Worm (Caenorhabditis elegans): ENCODE measurements around the gene Y97E10AR.2.

Gene Y97E10AR.2

DNA sequence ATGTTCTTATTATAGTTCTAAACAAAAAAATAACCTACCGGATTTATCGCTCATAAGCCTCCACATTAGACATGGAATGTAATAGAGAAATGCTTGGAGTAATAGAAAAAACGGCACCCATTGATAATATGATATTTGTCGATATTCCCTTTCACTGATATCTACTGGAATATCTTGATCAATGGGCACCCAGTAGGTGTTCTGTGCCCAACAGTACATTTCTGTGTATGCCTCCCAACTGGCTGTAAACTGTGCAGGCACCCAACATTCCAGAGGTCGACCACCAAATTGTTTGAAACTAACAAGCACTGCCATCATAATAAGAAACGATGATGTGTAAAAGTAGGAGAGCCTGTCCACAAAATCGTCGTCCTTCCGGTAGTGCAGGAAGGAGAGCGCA, 31.5 kb upstream of the Y97E10AR.2 start:
- TF ChIP-seq ceh-13 (GFP tag; optimal IDR thresholded peaks at IDR 0.05) (no peak), ets-7 (tag; optimal IDR thresholded peaks at IDR 0.05) (no peak), pes-1 (GFP tag; IDR thresholded peaks at IDR 0.05) (no peak), ceh-36 (tag; optimal IDR thresholded peaks at IDR 0.05) (no peak), B0310.2 (tag; optimal IDR thresholded peaks at IDR 0.05) (no peak), flt-1 (GFP tag; IDR thresholded peaks at IDR 0.05) (no peak), ama-1 (optimal IDR thresholded peaks at IDR 0.05) (no peak), sea-1 (GFP tag; conservative IDR thresholded peaks at IDR 0.05) (no peak), tbx-11 (GFP tag; IDR thresholded peaks at IDR 0.05) (no peak), tra-4 (tag; optimal IDR thresholded peaks at IDR 0.05) (no peak), scrt-1 (GFP tag; IDR thresholded peaks at IDR 0.05) (no peak), hnd-1 (tag; optimal IDR thresholded peaks at IDR 0.05) (no peak), F13C5.2 (tag; optimal IDR thresholded peaks at IDR 0.05) (no peak)

DNA sequence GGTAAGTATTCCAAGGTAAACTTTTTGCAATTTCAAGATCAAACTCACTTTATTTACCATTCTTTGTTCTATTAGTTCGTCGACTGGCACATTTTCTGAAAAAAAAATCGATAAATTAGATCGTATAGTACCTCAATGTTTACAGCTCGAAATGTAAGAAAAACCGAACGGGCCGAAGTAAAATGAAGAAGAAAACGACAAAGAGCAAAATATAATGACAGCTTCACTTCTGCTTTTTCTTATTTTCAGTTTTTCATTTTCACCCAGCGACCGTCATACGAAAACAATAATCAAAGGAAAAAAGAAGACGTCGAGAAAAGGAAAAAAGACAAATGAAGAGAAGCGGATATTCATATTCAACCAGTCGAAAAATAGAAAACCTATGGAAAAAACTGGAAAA, 26.9 kb upstream of the Y97E10AR.2 start, which contains the start of gene che-7:
TSS of gene che-7 (minus strand) at position 101 of the 400 bp plus-strand sequence.
- TF ChIP-seq sea-1 (GFP tag; conservative IDR thresholded peaks at IDR 0.05) (no peak), ama-1 (optimal IDR thresholded peaks at IDR 0.05) (no peak), flt-1 (GFP tag; IDR thresholded peaks at IDR 0.05) (no peak), tra-4 (tag; optimal IDR thresholded peaks at IDR 0.05) (no peak), hnd-1 (tag; optimal IDR thresholded peaks at IDR 0.05) (no peak), F13C5.2 (tag; optimal IDR thresholded peaks at IDR 0.05) (no peak)

DNA sequence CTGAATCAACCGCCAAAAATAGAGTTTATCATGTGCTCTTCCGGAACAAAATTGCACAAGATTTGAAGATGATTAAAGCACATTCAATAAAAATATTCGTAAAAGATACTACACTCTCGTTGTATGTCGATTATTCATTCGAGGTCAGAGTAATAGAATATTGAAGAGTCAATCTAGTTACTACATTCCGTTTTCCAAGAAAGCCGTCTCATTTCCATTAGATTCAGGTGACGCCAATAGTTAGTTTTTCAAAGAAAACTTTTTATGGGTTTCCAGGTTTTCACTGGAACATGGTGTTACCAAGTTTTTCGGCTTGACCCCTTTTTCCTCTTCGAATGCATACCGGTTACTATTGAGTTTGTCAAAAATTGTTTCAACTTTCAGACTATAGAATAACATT, 25.5 kb upstream of the Y97E10AR.2 start:
- TF ChIP-seq tra-4 (tag; optimal IDR thresholded peaks at IDR 0.05) (no peak), tbx-11 (GFP tag; IDR thresholded peaks at IDR 0.05) (no peak), F13C5.2 (tag; optimal IDR thresholded peaks at IDR 0.05) (no peak), B0310.2 (tag; optimal IDR thresholded peaks at IDR 0.05) (no peak)

DNA sequence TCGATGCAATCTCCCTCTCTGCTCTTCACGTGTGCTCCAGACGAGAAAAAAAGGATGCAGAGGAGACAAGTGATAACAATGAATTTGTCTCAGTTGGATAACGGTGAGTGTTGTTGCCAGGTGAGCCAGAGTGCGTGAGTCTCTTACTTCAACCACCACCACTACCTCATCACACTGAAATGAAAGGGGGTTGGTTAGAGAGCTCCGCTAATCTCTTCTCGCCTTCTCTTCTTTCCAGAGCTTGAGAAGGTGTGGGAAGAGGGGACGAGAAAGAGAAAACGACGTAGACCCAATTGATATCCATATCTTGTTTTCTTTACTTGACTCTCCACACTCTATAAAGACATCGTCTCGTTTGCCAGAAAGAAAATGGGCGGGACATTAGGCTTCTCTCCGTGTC, 24.6 kb upstream of the Y97E10AR.2 start:
- no peak for TF ChIP-seq tra-4 (tag; optimal IDR thresholded peaks at IDR 0.05)
- TF ChIP-seq sea-1 (GFP tag; conservative IDR thresholded peaks at IDR 0.05), result no peak
- no peak for TF ChIP-seq ceh-36 (tag; optimal IDR thresholded peaks at IDR 0.05)
- no peak for TF ChIP-seq flt-1 (GFP tag; IDR thresholded peaks at IDR 0.05)
- TF ChIP-seq tbx-11 (GFP tag; IDR thresholded peaks at IDR 0.05), result no peak
- no peak for TF ChIP-seq pes-1 (GFP tag; IDR thresholded peaks at IDR 0.05)
- TF ChIP-seq hmg-4 (GFP tag; optimal IDR thresholded peaks at IDR 0.05), result no peak
- TF ChIP-seq F13C5.2 (tag; optimal IDR thresholded peaks at IDR 0.05), result no peak
- no peak for TF ChIP-seq B0310.2 (tag; optimal IDR thresholded peaks at IDR 0.05)

DNA sequence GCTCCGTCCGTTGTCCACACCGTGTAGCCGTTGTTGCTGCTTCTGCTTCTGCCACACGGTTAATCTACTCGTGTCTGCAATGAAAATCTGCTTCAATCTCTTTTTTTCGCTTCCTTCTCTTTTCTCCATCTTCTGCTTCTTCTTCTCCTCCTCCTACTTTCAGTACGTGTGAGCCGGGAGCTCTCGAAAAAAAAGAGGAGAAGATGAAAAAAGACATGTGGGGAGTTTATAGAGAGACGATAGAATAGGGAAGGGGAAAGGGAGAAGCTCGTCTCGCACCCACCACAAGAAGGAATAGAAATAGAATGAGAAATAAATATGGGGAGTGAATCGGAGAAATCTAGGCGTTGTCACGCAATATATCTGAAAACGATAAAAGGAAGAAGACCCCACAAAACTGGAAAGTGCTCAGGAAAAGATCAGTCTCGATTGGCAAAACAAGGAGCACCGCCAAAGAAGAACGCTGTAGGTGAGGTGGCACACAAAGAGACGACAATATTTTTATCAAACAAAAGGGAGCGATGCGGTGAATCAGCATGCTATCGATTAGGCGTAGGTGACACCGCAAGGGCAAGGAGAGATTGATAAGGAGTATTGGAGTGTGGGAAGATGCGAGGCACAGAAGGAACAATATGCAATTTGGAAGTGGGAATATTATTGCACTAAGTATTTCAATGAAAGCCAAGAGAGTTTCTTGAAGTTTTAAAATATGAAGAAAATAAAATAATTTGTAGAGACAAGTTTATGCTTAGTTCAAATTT, 18.1 kb upstream of the Y97E10AR.2 start, which contains the start of gene let-413:
TSS of gene let-413 (minus strand) at position 76 of the 761 bp plus-strand sequence.
- TF ChIP-seq aly-1 (tag; optimal IDR thresholded peaks at IDR 0.05) (peak; percentile 21), ceh-36 (tag; optimal IDR thresholded peaks at IDR 0.05) (no peak)

DNA sequence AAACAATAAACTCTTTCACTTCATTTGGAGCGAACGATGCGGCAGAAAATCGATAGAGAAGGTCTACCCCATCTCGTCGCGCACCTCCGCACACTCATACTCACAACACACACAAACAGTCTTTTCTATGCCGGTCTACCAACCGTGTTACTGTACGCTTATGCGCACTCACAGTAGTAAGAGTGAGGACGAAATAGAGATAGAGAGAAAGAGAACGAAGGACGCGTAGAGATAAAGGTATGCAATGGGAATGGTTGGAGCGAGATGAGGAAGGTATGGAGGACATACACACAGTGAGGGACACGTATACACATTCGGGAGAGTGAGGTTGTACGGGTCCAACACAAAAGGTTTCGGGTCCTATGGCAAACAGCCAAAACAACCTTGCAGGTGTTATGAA, 17.2 kb upstream of the Y97E10AR.2 start:
- TF ChIP-seq B0310.2 (tag; optimal IDR thresholded peaks at IDR 0.05) (peak; percentile 74), ceh-36 (tag; optimal IDR thresholded peaks at IDR 0.05) (peak; percentile 17), sea-1 (GFP tag; conservative IDR thresholded peaks at IDR 0.05) (peak; percentile 40; the same call in 1 of the 2 replicates), F13C5.2 (tag; optimal IDR thresholded peaks at IDR 0.05) (peak; percentile 38), ama-1 (optimal IDR thresholded peaks at IDR 0.05) (no peak), hmg-4 (GFP tag; optimal IDR thresholded peaks at IDR 0.05) (peak; percentile 87)

DNA sequence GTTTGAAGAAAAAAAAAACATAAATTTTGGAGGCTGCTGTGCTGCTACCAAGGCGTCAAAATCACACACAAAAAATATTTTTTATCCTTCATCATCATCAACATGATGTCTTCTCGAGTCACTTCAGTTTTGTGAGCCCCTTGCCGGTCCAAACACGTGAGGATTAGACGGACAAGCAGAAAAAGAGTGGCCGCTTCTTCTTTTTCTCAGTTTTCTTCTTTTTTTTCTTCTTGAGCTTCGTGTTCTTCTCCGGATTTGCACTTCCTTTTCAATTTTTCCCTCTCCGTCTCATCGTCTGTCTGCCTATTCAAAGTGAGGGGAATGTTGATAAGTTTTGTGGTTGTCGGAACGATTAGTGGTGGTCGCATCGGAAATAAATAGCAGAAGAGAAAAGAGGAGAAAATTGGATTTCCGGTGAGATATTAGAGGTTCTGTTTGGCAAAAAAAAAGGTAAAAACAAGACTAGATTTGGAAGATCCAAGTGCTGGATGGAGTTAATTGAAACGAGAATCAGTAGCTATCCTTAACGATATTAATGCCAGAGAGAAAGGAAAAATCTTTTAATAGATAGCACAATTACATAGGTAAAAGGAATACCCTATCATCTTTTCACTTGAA, 15.5 kb upstream of the Y97E10AR.2 start:
- no peak for TF ChIP-seq pes-1 (GFP tag; IDR thresholded peaks at IDR 0.05)
- no peak for TF ChIP-seq aly-1 (tag; optimal IDR thresholded peaks at IDR 0.05)
- no peak for TF ChIP-seq flt-1 (GFP tag; IDR thresholded peaks at IDR 0.05)
- no peak for TF ChIP-seq tra-4 (tag; optimal IDR thresholded peaks at IDR 0.05)

DNA sequence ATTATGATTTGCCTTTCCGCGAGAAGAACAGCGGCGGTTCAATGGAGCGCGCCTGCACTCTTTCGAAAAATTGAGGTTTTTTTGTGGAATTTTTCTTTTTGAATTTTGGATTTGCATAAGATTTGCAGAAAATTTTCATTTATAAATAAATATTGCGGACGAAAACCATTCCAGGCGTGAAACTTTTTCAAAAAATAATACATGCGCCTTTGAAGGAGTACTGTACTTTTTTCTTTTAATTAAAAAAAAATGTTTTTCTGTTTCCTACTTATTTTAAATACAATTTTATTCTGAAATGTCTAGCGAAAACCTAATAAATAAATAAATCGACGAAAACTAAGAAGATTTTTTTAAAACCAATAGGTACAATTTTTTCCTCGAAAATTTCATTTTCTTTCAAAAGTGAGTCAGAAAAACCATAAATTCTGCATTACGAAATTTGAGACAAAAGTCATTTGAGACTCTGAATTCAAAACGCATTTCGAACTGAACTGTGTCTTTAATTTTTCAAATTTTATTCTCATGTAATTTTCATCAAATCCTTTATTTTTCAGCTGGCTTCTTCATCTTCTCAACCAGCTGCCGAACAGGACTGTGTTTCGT, 14.9 kb upstream of the Y97E10AR.2 start, which contains the start of gene F26D11.1:
TSS of gene F26D11.1 (plus strand) at position 553 of the 603 bp plus-strand sequence.
- TF ChIP-seq ceh-13 (GFP tag; optimal IDR thresholded peaks at IDR 0.05), result no peak
- TF ChIP-seq ets-7 (tag; optimal IDR thresholded peaks at IDR 0.05), result no peak
- no peak for TF ChIP-seq hnd-1 (tag; optimal IDR thresholded peaks at IDR 0.05)
- TF ChIP-seq pes-1 (GFP tag; IDR thresholded peaks at IDR 0.05), result no peak
- TF ChIP-seq ama-1 (optimal IDR thresholded peaks at IDR 0.05), result no peak

DNA sequence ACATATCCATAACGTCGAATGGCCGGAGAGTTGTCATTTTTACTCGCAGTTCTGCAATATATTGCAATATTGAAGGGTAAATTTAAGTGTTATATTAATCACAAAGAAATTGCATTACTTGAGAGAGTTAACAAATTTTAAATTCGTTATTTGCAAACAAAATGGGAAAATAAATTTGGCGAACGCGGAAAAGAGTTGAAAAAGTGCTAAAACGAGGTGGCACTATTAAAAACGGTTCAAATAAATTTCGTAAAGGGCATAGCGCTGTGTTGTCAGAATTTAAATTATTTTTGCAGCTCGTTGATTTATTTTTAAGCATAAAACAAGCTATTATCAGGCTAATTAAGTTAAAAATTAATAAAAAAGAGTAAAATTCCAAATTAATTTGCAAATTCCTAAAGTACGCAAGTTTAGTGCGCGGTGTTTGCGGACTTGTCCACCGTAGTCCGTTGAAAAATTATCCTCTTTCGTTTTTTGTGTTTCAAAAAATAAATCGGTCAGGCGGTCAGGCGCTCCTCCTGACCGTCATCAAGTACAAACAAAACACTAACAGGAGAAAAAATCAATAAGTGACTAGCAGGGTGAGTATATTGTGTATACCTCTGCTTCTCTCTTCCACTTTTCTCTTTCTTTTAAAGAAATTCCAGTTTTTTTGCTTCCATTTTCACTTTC, 12.5 kb upstream of the Y97E10AR.2 start, which contains the start of the genes natb-1 and abhd-12:
TSS of gene natb-1 (minus strand) at position 51 of the 672 bp plus-strand sequence.
TSS of gene abhd-12 (plus strand) at position 499 of the 672 bp plus-strand sequence.
- TF ChIP-seq ceh-13 (GFP tag; optimal IDR thresholded peaks at IDR 0.05) (no peak), tra-4 (tag; optimal IDR thresholded peaks at IDR 0.05) (no peak), F13C5.2 (tag; optimal IDR thresholded peaks at IDR 0.05) (no peak)
